Fruit fly (Drosophila melanogaster) whole organism, embryonic: ENCODE results near the gene Uba4.
A peak's percentile ranks its signal among the peaks of the same experiment; 100 is the strongest.

Source experiments
- Atf3 ChIP-seq: fragments of 200-800 bp; sonication (Bioruptor generic); optimal IDR thresholded peaks from 3 replicates; lab custom pipeline; 2016; ENCODE audit warnings: missing biosample characterization, missing genetic modification characterization
- Blimp-1 ChIP-seq: fragments of 200-800 bp; sonication (Bioruptor generic); optimal IDR thresholded peaks from 3 replicates; lab custom pipeline; 2018; ENCODE audit warnings: missing biosample characterization, missing genetic modification characterization, mild to moderate bottlenecking, moderate library complexity, missing genetic modification reagents
- CG11504 ChIP-seq: fragments of 200-800 bp; sonication (Bioruptor generic); optimal IDR thresholded peaks from 3 replicates; lab custom pipeline; 2019; ENCODE audit warnings: missing biosample characterization, mild to moderate bottlenecking, missing genetic modification characterization, moderate library complexity
- CG12236 ChIP-seq: fragments of 200-800 bp; sonication (Bioruptor generic); optimal IDR thresholded peaks from 2 replicates; lab custom pipeline; 2016; ENCODE audit warnings: missing biosample characterization, missing genetic modification characterization
- CG14441 ChIP-seq: fragments of 200-800 bp; sonication (Bioruptor generic); IDR thresholded peaks from 2 replicates; pipeline ENCODE4 v1.3.6; 2022; ENCODE audit warnings: missing biosample characterization, missing genetic modification characterization
- CG1602 ChIP-seq: fragments of 200-800 bp; sonication (Bioruptor generic); optimal IDR thresholded peaks from 3 replicates; lab custom pipeline; 2016; ENCODE audit warnings: missing biosample characterization, missing genetic modification characterization
- CG17829 ChIP-seq: fragments of 200-800 bp; optimal IDR thresholded peaks from 2 replicates; lab custom pipeline; 2019; ENCODE audit warnings: missing biosample characterization, mild to moderate bottlenecking, missing genetic modification characterization, moderate library complexity
- CG18262 ChIP-seq: fragments of 200-800 bp; optimal IDR thresholded peaks from 3 replicates; lab custom pipeline; 2019; ENCODE audit warnings: missing biosample characterization, mild to moderate bottlenecking, missing genetic modification characterization, moderate library complexity
- CG18599 ChIP-seq: fragments of 200-800 bp; sonication (Bioruptor generic); optimal IDR thresholded peaks from 3 replicates; lab custom pipeline; 2017; ENCODE audit warnings: missing biosample characterization, missing genetic modification characterization, mild to moderate bottlenecking, moderate library complexity, missing genetic modification reagents
- CG18619 ChIP-seq: fragments of 200-800 bp; sonication (Bioruptor generic); optimal IDR thresholded peaks from 3 replicates; lab custom pipeline; 2017; ENCODE audit warnings: missing biosample characterization, mild to moderate bottlenecking, missing genetic modification characterization
- CG2875 ChIP-seq: fragments of 200-800 bp; sonication (Bioruptor generic); optimal IDR thresholded peaks from 2 replicates; lab custom pipeline; 2017; ENCODE audit warnings: missing biosample characterization, mild to moderate bottlenecking, missing genetic modification characterization, missing genetic modification reagents
- CG33557 ChIP-seq: fragments of 200-800 bp; sonication (Bioruptor generic); optimal IDR thresholded peaks from 2 replicates; lab custom pipeline; 2019; ENCODE audit warnings: missing biosample characterization, mild to moderate bottlenecking, missing genetic modification characterization, moderate library complexity
- CG3995 ChIP-seq: fragments of 200-800 bp; sonication (Bioruptor generic); optimal IDR thresholded peaks from 3 replicates; lab custom pipeline; 2016; ENCODE audit warnings: missing biosample characterization, missing genetic modification characterization
- CG4404 ChIP-seq: fragments of 200-800 bp; sonication (Bioruptor generic); IDR thresholded peaks from 2 replicates; pipeline ENCODE4 v1.3.6; 2022; ENCODE audit warnings: missing biosample characterization, missing genetic modification characterization
- CG9437 ChIP-seq: fragments of 200-800 bp; sonication (Bioruptor generic); optimal IDR thresholded peaks from 2 replicates; lab custom pipeline; 2018; ENCODE audit warnings: missing biosample characterization, mild to moderate bottlenecking, missing genetic modification characterization
- CG9932 ChIP-seq: fragments of 200-800 bp; sonication (Bioruptor generic); IDR thresholded peaks from 2 replicates; pipeline ENCODE4 v1.3.6; 2022; ENCODE audit warnings: missing biosample characterization, missing genetic modification characterization
- Chrac-16 ChIP-seq: fragments of 200-800 bp; sonication (Bioruptor generic); optimal IDR thresholded peaks from 3 replicates; lab custom pipeline; 2016; ENCODE audit warnings: missing biosample characterization, missing genetic modification characterization
- Dad ChIP-seq: fragments of 200-800 bp; sonication (Bioruptor generic); optimal IDR thresholded peaks from 3 replicates; lab custom pipeline; 2016; ENCODE audit warnings: missing biosample characterization, missing genetic modification characterization
- Dfd ChIP-seq, 2 experiments: fragments of >200 bp; optimal IDR thresholded peaks; 2 replicates each; lab custom pipeline; 2017; ENCODE audit warnings: missing biosample characterization in 2 of 2, missing genetic modification characterization in 2 of 2
- Doc2 ChIP-seq: fragments of 200-800 bp; sonication (Bioruptor generic); IDR thresholded peaks from 2 replicates; pipeline ENCODE4 v1.3.6; 2022; ENCODE audit warnings: missing biosample characterization, missing genetic modification characterization
- Drgx ChIP-seq: fragments of 200-800 bp; sonication (Bioruptor generic); IDR thresholded peaks from 2 replicates; pipeline ENCODE4 v1.3.6; 2022; ENCODE audit warnings: missing biosample characterization, missing genetic modification characterization
- Elba2 ChIP-seq: fragments of 200-800 bp; sonication (Bioruptor generic); optimal IDR thresholded peaks from 3 replicates; lab custom pipeline; 2016; ENCODE audit warnings: missing biosample characterization, missing genetic modification characterization
- Kr ChIP-seq: fragments of 200-800 bp; sonication (Bioruptor generic); optimal IDR thresholded peaks from 2 replicates; lab custom pipeline; 2017; ENCODE audit warnings: missing biosample characterization, mild to moderate bottlenecking, missing genetic modification characterization
- Lim3 ChIP-seq: fragments of 200-800 bp; sonication (Bioruptor generic); IDR thresholded peaks from 2 replicates; pipeline ENCODE4 v1.3.6; 2022; ENCODE audit warnings: missing biosample characterization, missing genetic modification characterization
- Mrtf ChIP-seq: fragments of 200-800 bp; sonication (Bioruptor generic); IDR thresholded peaks from 3 replicates; pipeline ENCODE4 v1.3.6; 2022; ENCODE audit warnings: missing biosample characterization, missing genetic modification characterization
- NFAT ChIP-seq: fragments of 200-800 bp; sonication (Bioruptor generic); IDR thresholded peaks from 2 replicates; pipeline ENCODE4 v1.3.6; 2022; ENCODE audit warnings: missing biosample characterization, missing genetic modification characterization
- Sox102F ChIP-seq: fragments of 200-800 bp; sonication (Bioruptor generic); optimal IDR thresholded peaks from 2 replicates; lab custom pipeline; 2018; ENCODE audit warnings: missing biosample characterization, mild to moderate bottlenecking, missing genetic modification characterization, moderate library complexity
- Vsx1 ChIP-seq: fragments of 200-800 bp; sonication (Bioruptor generic); optimal IDR thresholded peaks from 2 replicates; lab custom pipeline; 2017; ENCODE audit warnings: missing biosample characterization, mild to moderate bottlenecking, missing genetic modification characterization, missing genetic modification reagents
- YL-1 ChIP-seq: fragments of 200-800 bp; sonication (Bioruptor generic); optimal IDR thresholded peaks from 3 replicates; lab custom pipeline; 2017; ENCODE audit warnings: missing biosample characterization, mild to moderate bottlenecking, missing genetic modification characterization
- ac ChIP-seq: fragments of 200-800 bp; sonication (Bioruptor generic); optimal IDR thresholded peaks from 3 replicates; lab custom pipeline; 2017; ENCODE audit warnings: missing biosample characterization, mild to moderate bottlenecking, missing genetic modification characterization
- ara ChIP-seq: fragments of 200-800 bp; sonication (Bioruptor generic); IDR thresholded peaks from 2 replicates; pipeline ENCODE4 v1.3.6; 2022; ENCODE audit warnings: missing biosample characterization, missing genetic modification characterization
- az2 ChIP-seq: fragments of 200-800 bp; sonication (Bioruptor generic); optimal IDR thresholded peaks from 3 replicates; lab custom pipeline; 2016; ENCODE audit warnings: missing biosample characterization, missing genetic modification characterization
- crol ChIP-seq: fragments of 200-800 bp; sonication (Bioruptor generic); IDR thresholded peaks from 2 replicates; pipeline ENCODE4 v1.3.6; 2022; ENCODE audit warnings: missing biosample characterization, missing genetic modification characterization
- cwo ChIP-seq: fragments of 200-800 bp; sonication (Bioruptor generic); optimal IDR thresholded peaks from 3 replicates; lab custom pipeline; 2017; ENCODE audit warnings: missing biosample characterization, missing genetic modification characterization, mild to moderate bottlenecking, moderate library complexity, missing genetic modification reagents
- dan ChIP-seq: fragments of 200-800 bp; sonication (Bioruptor generic); IDR thresholded peaks from 2 replicates; pipeline ENCODE4 v1.3.6; 2022; ENCODE audit warnings: missing biosample characterization, missing genetic modification characterization
- emc ChIP-seq: fragments of 200-800 bp; sonication (Bioruptor generic); optimal IDR thresholded peaks from 2 replicates; lab custom pipeline; 2016; ENCODE audit warnings: missing biosample characterization, missing genetic modification characterization
- exex ChIP-seq: fragments of 200-800 bp; sonication (Bioruptor generic); optimal IDR thresholded peaks from 4 replicates; lab custom pipeline; 2018; ENCODE audit warnings: missing biosample characterization, mild to moderate bottlenecking, missing genetic modification characterization, moderate library complexity
- fd64A ChIP-seq: fragments of 200-800 bp; sonication (Bioruptor generic); optimal IDR thresholded peaks from 3 replicates; lab custom pipeline; 2018; ENCODE audit warnings: missing biosample characterization, mild to moderate bottlenecking, missing genetic modification characterization
- gcm2 ChIP-seq: fragments of 200-800 bp; sonication (Bioruptor generic); optimal IDR thresholded peaks from 2 replicates; lab custom pipeline; 2016; ENCODE audit warnings: missing biosample characterization, missing genetic modification characterization
- her ChIP-seq: fragments of 200-800 bp; sonication (Bioruptor generic); optimal IDR thresholded peaks from 2 replicates; lab custom pipeline; 2016; ENCODE audit warnings: missing biosample characterization, missing genetic modification characterization
- lilli ChIP-seq: fragments of 200-800 bp; sonication (Bioruptor generic); optimal IDR thresholded peaks from 3 replicates; lab custom pipeline; 2016; ENCODE audit warnings: missing biosample characterization, missing genetic modification characterization
- mam ChIP-seq: fragments of 200-800 bp; sonication (Bioruptor generic); optimal IDR thresholded peaks from 3 replicates; lab custom pipeline; 2016; ENCODE audit warnings: missing biosample characterization, missing genetic modification characterization
- nerfin-1 ChIP-seq: fragments of 200-800 bp; sonication (Bioruptor generic); optimal IDR thresholded peaks from 3 replicates; lab custom pipeline; 2019; ENCODE audit warnings: missing biosample characterization, mild to moderate bottlenecking, missing genetic modification characterization, moderate library complexity
- onecut ChIP-seq: fragments of 200-800 bp; sonication (Bioruptor generic); IDR thresholded peaks from 2 replicates; pipeline ENCODE4 v1.3.6; 2022; ENCODE audit warnings: missing biosample characterization, missing genetic modification characterization
- run ChIP-seq: fragments of 200-800 bp; sonication (Bioruptor generic); optimal IDR thresholded peaks from 3 replicates; lab custom pipeline; 2018; ENCODE audit warnings: missing biosample characterization, mild to moderate bottlenecking, missing genetic modification characterization
- sim ChIP-seq: fragments of 200-800 bp; sonication (Bioruptor generic); IDR thresholded peaks from 2 replicates; pipeline ENCODE4 v1.3.6; 2022; ENCODE audit warnings: missing biosample characterization, missing genetic modification characterization
- sr ChIP-seq: fragments of 200-800 bp; sonication (Bioruptor generic); IDR thresholded peaks from 3 replicates; pipeline ENCODE4 v1.3.6; 2022; ENCODE audit warnings: missing biosample characterization, missing genetic modification characterization
- tup ChIP-seq: fragments of 200-800 bp; sonication (Bioruptor generic); optimal IDR thresholded peaks from 2 replicates; lab custom pipeline; 2016; ENCODE audit warnings: missing biosample characterization, mild to moderate bottlenecking, missing genetic modification characterization, moderate library complexity
- tx ChIP-seq: fragments of 200-800 bp; sonication (Bioruptor generic); optimal IDR thresholded peaks from 2 replicates; lab custom pipeline; 2016; ENCODE audit warnings: missing biosample characterization, missing genetic modification characterization
- wek ChIP-seq: fragments of 200-800 bp; sonication (Bioruptor generic); optimal IDR thresholded peaks from 3 replicates; lab custom pipeline; 2018; ENCODE audit warnings: missing biosample characterization, mild to moderate bottlenecking, missing genetic modification characterization, moderate library complexity

Uba4 gene

dm6 chr2L:8535394-8536176 is 18.4 kb downstream of the Uba4 start (continued):
- TF ChIP-seq nerfin-1 (tag; lab: Kevin White, UChicago) (peak; percentile 87), Kr (no peak), fd64A (GFP tag; lab: Kevin White, UChicago) (peak; percentile 10), CG9932 (GFP tag; lab: Robert Waterston, UW) (peak; percentile 77), lilli (GFP tag; lab: Kevin White, UChicago) (peak; percentile 78), CG3995 (no peak), az2 (GFP tag; lab: Kevin White, UChicago) (peak; percentile 87), tup (GFP tag; lab: Kevin White, UChicago) (peak; percentile 33), CG17829 (tag; lab: Kevin White, UChicago) (peak; percentile 96), sr (GFP tag; lab: Robert Waterston, UW) (0 out of 3 replicates have a peak, but pooled peaks have one; percentile 8), Sox102F (GFP tag; lab: Kevin White, UChicago) (peak; percentile 82), CG14441 (peak; percentile 71), ara (GFP tag; lab: Robert Waterston, UW) (peak; percentile 75), Vsx1 (GFP tag; lab: Kevin White, UChicago) (peak; percentile 89), tx (GFP tag; lab: Kevin White, UChicago) (peak; percentile 12), Dfd (GFP tag; optimal IDR thresholded peaks at IDR 0.05; lab: Kevin White, UChicago) (no peak), NFAT (GFP tag; lab: Robert Waterston, UW) (peak; percentile 64), crol (GFP tag; lab: Robert Waterston, UW) (peak; percentile 79), YL-1 (peak; percentile 42), Atf3 (GFP tag; lab: Kevin White, UChicago) (no peak), Doc2 (no peak), Drgx (peak; percentile 56), run (tag; lab: Kevin White, UChicago) (peak; percentile 88), sim (peak; percentile 61; the same call in 1 of the 2 replicates), exex (tag; lab: Kevin White, UChicago) (peak; percentile 51), gcm2 (GFP tag; lab: Kevin White, UChicago) (no peak), onecut (no peak; the same call in 1 of the 2 replicates), Blimp-1 (peak; percentile 90), dan (GFP tag; lab: Robert Waterston, UW) (no peak), ac (GFP tag; lab: Kevin White, UChicago) (peak; percentile 44), Lim3 (no peak), Mrtf (peak; percentile 71; the same call in 2 of the 3 replicates), CG4404 (GFP tag; lab: Robert Waterston, UW) (peak; percentile 67), CG18599 (peak; percentile 89), wek (no peak), CG12236 (GFP tag; lab: Kevin White, UChicago) (no peak), her (GFP tag; lab: Kevin White, UChicago) (peak; percentile 30), CG1602 (peak; percentile 86), CG18262 (tag; lab: Kevin White, UChicago) (peak; percentile 98), Elba2 (GFP tag; lab: Kevin White, UChicago) (no peak), mam (GFP tag; lab: Kevin White, UChicago) (no peak), emc (no peak), cwo (GFP tag; lab: Kevin White, UChicago) (peak; percentile 87), CG11504 (tag; lab: Kevin White, UChicago) (peak; percentile 96), CG18619 (GFP tag; lab: Kevin White, UChicago) (peak; percentile 96), CG2875 (GFP tag; lab: Kevin White, UChicago) (peak; percentile 81), Dad (no peak), Chrac-16 (peak; percentile 75), CG9437 (GFP tag; lab: Kevin White, UChicago) (peak; percentile 95), CG33557 (GFP tag; lab: Kevin White, UChicago) (peak; percentile 87)
